Fruit fly (Drosophila melanogaster): Measurements from ENCODE around the gene CG1785.

Gene CG1785

dm6 chrX:8726816-8727215 is 12.1 kb downstream of the CG1785 start:
- no peak for TF ChIP-seq Sin3A (optimal IDR thresholded peaks at IDR 0.05)
- no peak for TF ChIP-seq ttk (optimal IDR thresholded peaks at IDR 0.05)
- TF ChIP-seq Myc (optimal IDR thresholded peaks at IDR 0.05), result no peak
- TF ChIP-seq insv (optimal IDR thresholded peaks at IDR 0.05), result no peak
- no peak for TF ChIP-seq h (optimal IDR thresholded peaks at IDR 0.05)
- TF ChIP-seq psq (optimal IDR thresholded peaks at IDR 0.05), result no peak

DNA sequence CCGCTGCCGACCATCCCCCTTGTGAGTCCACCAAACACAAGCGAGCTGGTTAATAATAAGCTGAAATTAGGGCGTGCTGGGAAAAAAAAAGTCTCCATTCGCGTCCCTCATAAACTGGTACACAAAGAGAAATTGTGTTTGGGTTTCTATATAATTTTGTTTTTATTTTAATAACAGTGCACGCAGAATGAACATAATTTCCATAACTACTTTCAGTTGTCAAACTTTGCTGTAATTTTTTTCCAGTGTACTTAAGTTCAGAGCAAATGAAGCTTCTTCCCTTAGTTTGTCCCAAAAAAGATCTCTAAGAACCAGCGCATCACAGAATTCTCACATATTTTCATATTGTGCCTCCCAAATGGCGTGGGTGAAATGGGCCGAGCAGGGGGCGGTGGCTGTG is 13.3 kb downstream of the CG1785 start:
- TF ChIP-seq ttk (optimal IDR thresholded peaks at IDR 0.05), result no peak
- no peak for TF ChIP-seq psq (optimal IDR thresholded peaks at IDR 0.05)
- no peak for TF ChIP-seq insv (optimal IDR thresholded peaks at IDR 0.05)
- no peak for TF ChIP-seq Myc (optimal IDR thresholded peaks at IDR 0.05)
- TF ChIP-seq Sin3A (optimal IDR thresholded peaks at IDR 0.05), result no peak
- no peak for TF ChIP-seq h (optimal IDR thresholded peaks at IDR 0.05)

- TF ChIP-seq h (optimal IDR thresholded peaks at IDR 0.05) (no peak), Myc (optimal IDR thresholded peaks at IDR 0.05) (no peak), ttk (optimal IDR thresholded peaks at IDR 0.05) (no peak), Sin3A (optimal IDR thresholded peaks at IDR 0.05) (no peak), insv (optimal IDR thresholded peaks at IDR 0.05) (no peak)
These were observed 15.6 kb downstream of the CG1785 start for dm6 chrX:8730306-8730705.

dm6 chrX:8731464-8731863 is 16.7 kb downstream of the CG1785 start:
- TF ChIP-seq psq (optimal IDR thresholded peaks at IDR 0.05) (no peak), Myc (optimal IDR thresholded peaks at IDR 0.05) (no peak), Sin3A (optimal IDR thresholded peaks at IDR 0.05) (no peak), h (optimal IDR thresholded peaks at IDR 0.05) (no peak), insv (optimal IDR thresholded peaks at IDR 0.05) (no peak), ttk (optimal IDR thresholded peaks at IDR 0.05) (no peak)

DNA sequence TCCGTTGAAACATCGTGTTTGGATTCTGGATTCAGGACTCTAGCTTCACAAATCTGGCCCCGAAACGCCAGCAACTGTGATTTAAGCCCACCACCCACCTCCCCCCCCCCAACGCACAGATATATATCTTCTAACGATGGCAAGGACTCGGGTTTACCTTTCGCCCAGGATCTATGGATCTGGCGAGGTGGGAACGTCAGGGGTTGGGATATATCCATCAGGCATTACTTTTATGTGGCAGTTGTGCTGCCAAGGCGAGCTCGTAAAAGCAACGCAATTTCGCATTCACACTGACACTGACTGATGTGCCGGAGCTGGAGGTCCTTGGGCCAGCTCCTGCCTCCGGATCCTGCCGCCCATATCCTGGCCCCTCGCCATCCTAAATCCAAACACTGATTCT is 17.6 kb downstream of the CG1785 start:
- TF ChIP-seq h (optimal IDR thresholded peaks at IDR 0.05) (no peak), Myc (optimal IDR thresholded peaks at IDR 0.05) (no peak), insv (optimal IDR thresholded peaks at IDR 0.05) (no peak), Sin3A (optimal IDR thresholded peaks at IDR 0.05) (no peak), ttk (optimal IDR thresholded peaks at IDR 0.05) (no peak)

- no peak for TF ChIP-seq psq (optimal IDR thresholded peaks at IDR 0.05)
These were observed 28.8 kb downstream of the CG1785 start for dm6 chrX:8743456-8743965.

DNA sequence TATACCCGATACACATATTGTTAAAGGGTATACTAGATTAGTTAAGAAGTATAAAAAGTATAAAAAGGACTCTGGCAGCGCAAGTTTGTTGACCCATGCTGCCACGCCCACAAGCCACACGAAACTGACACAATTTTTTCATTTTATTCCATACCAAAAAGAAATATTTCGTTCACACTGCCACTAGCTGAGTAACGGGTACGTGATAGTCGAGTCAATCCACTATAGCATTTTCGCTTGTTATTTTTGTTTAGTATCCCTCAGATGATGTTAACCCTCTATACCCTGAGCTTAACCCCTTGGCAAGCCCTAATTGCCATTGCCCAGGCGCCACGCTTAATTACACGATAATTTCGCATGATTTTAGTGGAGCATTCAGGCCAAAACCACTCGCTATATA is 32.2 kb downstream of the CG1785 start:
- TF ChIP-seq insv (optimal IDR thresholded peaks at IDR 0.05), result no peak
- TF ChIP-seq ttk (optimal IDR thresholded peaks at IDR 0.05), result no peak
- no peak for TF ChIP-seq Sin3A (optimal IDR thresholded peaks at IDR 0.05)
- TF ChIP-seq h (optimal IDR thresholded peaks at IDR 0.05), result no peak
- TF ChIP-seq Myc (optimal IDR thresholded peaks at IDR 0.05), result no peak
- TF ChIP-seq psq (optimal IDR thresholded peaks at IDR 0.05), result no peak

dm6 chrX:8747627-8748026 is 32.9 kb downstream of the CG1785 start:
- TF ChIP-seq Sin3A (optimal IDR thresholded peaks at IDR 0.05), result no peak

- no peak for TF ChIP-seq h (optimal IDR thresholded peaks at IDR 0.05)
- no peak for TF ChIP-seq insv (optimal IDR thresholded peaks at IDR 0.05)
- TF ChIP-seq Myc (optimal IDR thresholded peaks at IDR 0.05), result no peak
- no peak for TF ChIP-seq psq (optimal IDR thresholded peaks at IDR 0.05)
- TF ChIP-seq ttk (optimal IDR thresholded peaks at IDR 0.05), result no peak
- no peak for TF ChIP-seq Sin3A (optimal IDR thresholded peaks at IDR 0.05)
These were observed 39.0 kb downstream of the CG1785 start for dm6 chrX:8753703-8754102.

DNA sequence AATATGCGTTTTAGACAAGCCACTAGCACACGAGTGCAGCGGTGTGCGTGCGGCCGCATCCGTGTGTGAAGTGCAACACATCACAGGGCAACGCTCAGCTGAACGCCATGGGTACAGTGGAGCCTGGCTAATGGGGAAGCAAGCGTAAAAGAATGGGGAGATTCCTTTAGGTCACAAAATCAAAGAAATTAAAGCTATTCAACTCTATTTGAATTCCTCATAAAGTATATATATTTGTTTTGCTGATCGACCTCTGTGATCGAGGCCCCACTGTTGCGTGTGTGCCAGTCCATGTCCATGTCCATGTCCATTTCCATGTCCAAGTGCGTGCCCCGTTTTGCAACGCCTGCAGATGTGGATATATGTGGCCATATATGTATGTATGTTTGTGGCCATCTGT is 40.6 kb downstream of the CG1785 start:
- no peak for TF ChIP-seq ttk (optimal IDR thresholded peaks at IDR 0.05)
- TF ChIP-seq h (optimal IDR thresholded peaks at IDR 0.05), result no peak
- no peak for TF ChIP-seq Sin3A (optimal IDR thresholded peaks at IDR 0.05)
- TF ChIP-seq insv (optimal IDR thresholded peaks at IDR 0.05), result no peak
- TF ChIP-seq Myc (optimal IDR thresholded peaks at IDR 0.05), result no peak
- no peak for TF ChIP-seq psq (optimal IDR thresholded peaks at IDR 0.05)

- TF ChIP-seq ttk (optimal IDR thresholded peaks at IDR 0.05), result no peak
- no peak for TF ChIP-seq psq (optimal IDR thresholded peaks at IDR 0.05)
- no peak for TF ChIP-seq Sin3A (optimal IDR thresholded peaks at IDR 0.05)
- TF ChIP-seq insv (optimal IDR thresholded peaks at IDR 0.05), result no peak
- no peak for TF ChIP-seq Myc (optimal IDR thresholded peaks at IDR 0.05)
- TF ChIP-seq h (optimal IDR thresholded peaks at IDR 0.05), result no peak
These were observed 43.1 kb downstream of the CG1785 start for dm6 chrX:8757775-8758363.

dm6 chrX:8762260-8762659 is 47.5 kb downstream of the CG1785 start:
- TF ChIP-seq h (optimal IDR thresholded peaks at IDR 0.05), result no peak
- TF ChIP-seq Sin3A (optimal IDR thresholded peaks at IDR 0.05), result no peak
- no peak for TF ChIP-seq Myc (optimal IDR thresholded peaks at IDR 0.05)
- TF ChIP-seq insv (optimal IDR thresholded peaks at IDR 0.05), result no peak
- TF ChIP-seq ttk (optimal IDR thresholded peaks at IDR 0.05), result no peak
- no peak for TF ChIP-seq psq (optimal IDR thresholded peaks at IDR 0.05)

- TF ChIP-seq ttk (optimal IDR thresholded peaks at IDR 0.05), result no peak
- TF ChIP-seq h (optimal IDR thresholded peaks at IDR 0.05), result no peak
- no peak for TF ChIP-seq Myc (optimal IDR thresholded peaks at IDR 0.05)
- TF ChIP-seq Sin3A (optimal IDR thresholded peaks at IDR 0.05), result no peak
- no peak for TF ChIP-seq insv (optimal IDR thresholded peaks at IDR 0.05)
- TF ChIP-seq psq (optimal IDR thresholded peaks at IDR 0.05), result no peak
These were observed 50.5 kb downstream of the CG1785 start for dm6 chrX:8765270-8765669.

Measured in Kc167 (cell line).